Worm (Caenorhabditis elegans) whole organism, early embryonic: ENCODE data around the gene rbm-39.
A peak's percentile ranks its signal among the peaks of the same experiment; 100 is the strongest.

Experiments used
- aly-1 ChIP-seq: sonication (generic microtip); optimal IDR thresholded peaks from 2 replicates; lab custom pipeline; 2016; ENCODE audit warnings: missing genetic modification characterization, missing compliant biosample characterization
- ama-1 ChIP-seq: fragments of 150-350 bp; optimal IDR thresholded peaks from 2 replicates; lab custom pipeline; 2014
- ceh-13 ChIP-seq: fragments of 200-800 bp; sonication (Bioruptor generic); optimal IDR thresholded peaks from 2 replicates; lab custom pipeline; 2018; ENCODE audit warnings: mild to moderate bottlenecking, missing genetic modification characterization, missing compliant biosample characterization
- ceh-36 ChIP-seq: sonication (generic microtip); optimal IDR thresholded peaks from 2 replicates; lab custom pipeline; 2016; ENCODE audit warnings: missing genetic modification characterization, inconsistent platforms, missing compliant biosample characterization
- hmg-4 ChIP-seq: fragments of 200-800 bp; sonication (Bioruptor generic); optimal IDR thresholded peaks from 2 replicates; lab custom pipeline; 2018; ENCODE audit warnings: mild to moderate bottlenecking, missing genetic modification characterization, missing compliant biosample characterization
- hnd-1 ChIP-seq: sonication (generic microtip); optimal IDR thresholded peaks from 2 replicates; lab custom pipeline; 2016; ENCODE audit warnings: missing genetic modification characterization, missing compliant biosample characterization
- scrt-1 ChIP-seq: fragments of 200-800 bp; sonication (Bioruptor generic); IDR thresholded peaks from 2 replicates; pipeline ENCODE4 v1.3.6; 2022; ENCODE audit warnings: missing genetic modification characterization, missing compliant biosample characterization
- tbx-11 ChIP-seq: fragments of 200-800 bp; sonication (Bioruptor generic); IDR thresholded peaks from 2 replicates; pipeline ENCODE4 v1.3.6; 2022; ENCODE audit warnings: missing genetic modification characterization, missing compliant biosample characterization
- tbx-37 ChIP-seq: fragments of 200-800 bp; sonication (Bioruptor generic); conservative IDR thresholded peaks from 2 replicates; pipeline ENCODE4 v1.3.6; 2022; ENCODE audit warnings: missing genetic modification reagents, missing genetic modification characterization, missing compliant biosample characterization
- tra-4 ChIP-seq: sonication (generic microtip); optimal IDR thresholded peaks from 2 replicates; lab custom pipeline; 2017; ENCODE audit warnings: missing genetic modification characterization, missing compliant biosample characterization

rbm-39 gene

ce11 chrIV:1067430-1067829 is 55.0 kb downstream of the rbm-39 start, which contains the start of gene znf-782:
Gene znf-782, minus strand, starts transcription at chrIV:1067525.
- TF ChIP-seq hmg-4 (GFP tag; lab: Kevin White, UChicago) (peak; percentile 5), ama-1 (lab: Kevin White, UChicago) (no peak), tbx-11 (no peak), aly-1 (no peak), scrt-1 (GFP tag; lab: Robert Waterston, UW) (no peak)

ce11 chrIV:1068730-1069244 is 56.4 kb downstream of the rbm-39 start:
- TF ChIP-seq hnd-1 (tag; lab: Kevin White, UChicago) (no peak), tbx-37 (GFP tag; lab: Robert Waterston, UW) (no peak), tra-4 (tag; lab: Kevin White, UChicago) (no peak), ceh-13 (no peak), ceh-36 (no peak), ama-1 (lab: Kevin White, UChicago) (no peak), hmg-4 (GFP tag; lab: Kevin White, UChicago) (no peak), tbx-11 (no peak), aly-1 (no peak)
